Worm (Caenorhabditis elegans): ENCODE measurements around the gene K09A9.8.

Gene K09A9.8

ce11 chrX:15597077-15597476 lies at the start of gene K09A9.8:
Gene K09A9.8, minus strand, starts transcription at chrX:15597177.
- no peak for TF ChIP-seq xnd-1 (tag; optimal IDR thresholded peaks at IDR 0.05)
- TF ChIP-seq nhr-27 (tag; optimal IDR thresholded peaks at IDR 0.05): no peak
- TF ChIP-seq snpc-3.4 (tag; optimal IDR thresholded peaks at IDR 0.05): no peak
- no peak for TF ChIP-seq ztf-25 (GFP tag; IDR thresholded peaks at IDR 0.05)
- TF ChIP-seq pbrm-1 (GFP tag; IDR thresholded peaks at IDR 0.05): no peak
- no peak for TF ChIP-seq ceh-79 (tag; optimal IDR thresholded peaks at IDR 0.05)
- TF ChIP-seq madf-3 (GFP tag; IDR thresholded peaks at IDR 0.05): no peak
- TF ChIP-seq Y53F4B.3 (GFP tag; IDR thresholded peaks at IDR 0.05): no peak
- no peak for TF ChIP-seq ztf-22 (GFP tag; optimal IDR thresholded peaks at IDR 0.05)
- no peak for TF ChIP-seq ceh-100 (GFP tag; IDR thresholded peaks at IDR 0.05)
- no peak for TF ChIP-seq ztf-26 (tag; optimal IDR thresholded peaks at IDR 0.05)

DNA sequence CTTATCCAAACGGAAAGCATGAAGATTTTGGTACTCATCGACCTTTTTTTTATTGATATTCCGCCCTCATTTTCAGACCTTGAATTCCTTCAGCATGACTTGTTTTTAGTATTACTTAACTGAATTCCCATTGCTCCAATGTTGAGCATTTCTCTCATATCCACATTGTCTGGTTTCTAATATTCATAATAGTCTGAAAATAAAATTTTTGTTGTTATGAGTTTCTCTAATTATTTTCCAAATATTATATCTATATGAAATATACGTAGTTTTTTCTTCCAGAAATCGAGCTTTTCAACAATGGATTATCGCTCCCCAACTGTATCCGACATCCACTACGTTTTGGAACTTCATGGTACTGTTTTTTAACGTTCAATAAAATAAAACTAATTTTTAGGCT lies 45.7 kb upstream of the K09A9.8 start, which contains the start of gene H08J19.1:
Gene H08J19.1, plus strand, starts transcription at position 301 of the 400 bp plus-strand sequence.
- TF ChIP-seq Y53F4B.3 (GFP tag; IDR thresholded peaks at IDR 0.05): no peak
- no peak for TF ChIP-seq hrde-1 (tag; optimal IDR thresholded peaks at IDR 0.05; ENCODE audit: borderline replicate concordance)
- no peak for TF ChIP-seq ceh-58 (GFP tag; IDR thresholded peaks at IDR 0.05)
- TF ChIP-seq ekl-4 (GFP tag; IDR thresholded peaks at IDR 0.05): no peak
- no peak for TF ChIP-seq pha-4 (tag; optimal IDR thresholded peaks at IDR 0.05)
- no peak for TF ChIP-seq dpff-1 (tag; optimal IDR thresholded peaks at IDR 0.05)
- no peak for TF ChIP-seq cebp-2 (GFP tag; IDR thresholded peaks at IDR 0.05)

- no peak for TF ChIP-seq sdz-38 (tag; optimal IDR thresholded peaks at IDR 0.05)
Observed at ce11 chrX:15641380-15641779, 44.4 kb upstream of the K09A9.8 start.

- TF ChIP-seq athp-1 (tag; optimal IDR thresholded peaks at IDR 0.05) (no peak), lsy-27 (tag; optimal IDR thresholded peaks at IDR 0.05; ENCODE audit: borderline replicate concordance, insufficient read depth) (no peak), F55B11.4 (tag; optimal IDR thresholded peaks at IDR 0.05; ENCODE audit: borderline replicate concordance, insufficient read depth) (no peak), ZK185.1 (tag; optimal IDR thresholded peaks at IDR 0.05; ENCODE audit: poor library complexity, severe bottlenecking) (no peak), hlh-26 (GFP tag; conservative IDR thresholded peaks at IDR 0.05) (no peak), ceh-40 (GFP tag; IDR thresholded peaks at IDR 0.05) (no peak), mel-28 (tag; optimal IDR thresholded peaks at IDR 0.05; ENCODE audit: borderline replicate concordance) (no peak), akir-1 (GFP tag; optimal IDR thresholded peaks at IDR 0.05) (no peak), mcd-1 (GFP tag; IDR thresholded peaks at IDR 0.05) (no peak), ztf-18 (tag; optimal IDR thresholded peaks at IDR 0.05) (no peak), aptf-3 (GFP tag; IDR thresholded peaks at IDR 0.05) (no peak)
Observed at ce11 chrX:15640603-15641002, 43.6 kb upstream of the K09A9.8 start, which contains the start of gene K09E9.7. Gene K09E9.7, plus strand, starts transcription at chrX:15640903.

DNA sequence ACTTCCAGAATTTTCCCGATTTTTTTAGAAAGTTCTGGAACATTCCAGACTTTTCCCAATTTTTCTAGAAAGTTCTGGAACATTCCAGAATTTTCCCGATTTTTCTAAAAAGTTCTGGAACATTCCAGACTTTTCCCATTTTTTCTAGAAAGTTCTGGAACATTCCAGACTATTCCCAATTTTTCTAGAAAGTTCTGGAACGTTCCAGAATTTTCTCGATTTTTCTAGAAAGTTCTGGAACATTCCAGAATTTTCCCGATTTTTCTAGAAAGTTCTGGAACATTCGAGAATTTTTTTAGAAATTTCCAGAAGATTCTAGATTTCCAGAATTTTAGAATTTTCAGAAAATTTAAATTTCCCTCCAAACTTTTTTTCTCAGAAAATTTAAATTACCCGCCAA lies 38.1 kb upstream of the K09A9.8 start:
- TF ChIP-seq dox-1 (GFP tag; IDR thresholded peaks at IDR 0.05) (0 out of 2 replicates have a peak, but pooled peaks have one; percentile 30), hsf-1 (GFP tag; IDR thresholded peaks at IDR 0.05) (peak; percentile 95), B0019.2 (GFP tag; conservative IDR thresholded peaks at IDR 0.05) (0 out of 2 replicates have a peak, but pooled peaks have one; percentile 14)
